Fruit fly (Drosophila melanogaster) whole organism, embryonic: ENCODE results near the gene Arl5.

ENCODE experiments used
- Aef1 ChIP-seq: fragments of 200-800 bp; sonication (Bioruptor generic); IDR thresholded peaks from 3 replicates; pipeline ENCODE4 v1.3.6; 2022; ENCODE audit warnings: missing biosample characterization, missing genetic modification characterization
- BtbVII ChIP-seq: fragments of 200-800 bp; sonication (Bioruptor generic); optimal IDR thresholded peaks from 3 replicates; lab custom pipeline; 2017; ENCODE audit warnings: missing biosample characterization, mild to moderate bottlenecking, missing genetic modification characterization
- C15 ChIP-seq: fragments of 200-800 bp; sonication (Bioruptor generic); IDR thresholded peaks from 3 replicates; pipeline ENCODE4 v1.3.6; 2022; ENCODE audit warnings: missing biosample characterization, missing genetic modification characterization
- CG11247 ChIP-seq: fragments of 200-800 bp; sonication (Bioruptor generic); IDR thresholded peaks from 2 replicates; pipeline ENCODE4 v1.3.6; 2022; ENCODE audit warnings: missing biosample characterization, missing genetic modification characterization
- CG12104 ChIP-seq: fragments of 200-800 bp; sonication (Bioruptor generic); optimal IDR thresholded peaks from 3 replicates; lab custom pipeline; 2016; ENCODE audit warnings: missing biosample characterization, missing genetic modification characterization
- CG14860 ChIP-seq: fragments of 200-800 bp; sonication (Bioruptor generic); IDR thresholded peaks from 3 replicates; pipeline ENCODE4 v1.3.6; 2022; ENCODE audit warnings: missing biosample characterization, missing genetic modification characterization; ENCODE audit not compliant: partially characterized antibody
- CG16779 ChIP-seq: fragments of 200-800 bp; sonication (Bioruptor generic); IDR thresholded peaks from 2 replicates; pipeline ENCODE4 v1.3.6; 2022; ENCODE audit warnings: missing biosample characterization, missing genetic modification characterization
- CG17361 ChIP-seq: fragments of 200-800 bp; sonication (Bioruptor generic); IDR thresholded peaks from 3 replicates; pipeline ENCODE4 v1.3.6; 2022; ENCODE audit warnings: missing biosample characterization, missing genetic modification characterization
- CG17385 ChIP-seq: fragments of 200-800 bp; sonication (Bioruptor generic); optimal IDR thresholded peaks from 3 replicates; lab custom pipeline; 2018; ENCODE audit warnings: missing biosample characterization, mild to moderate bottlenecking, missing genetic modification characterization
- CG30020 ChIP-seq: fragments of 200-800 bp; optimal IDR thresholded peaks from 2 replicates; lab custom pipeline; 2019; ENCODE audit warnings: missing biosample characterization, mild to moderate bottlenecking, missing genetic modification characterization, moderate library complexity
- CG33213 ChIP-seq: fragments of 200-800 bp; sonication (Bioruptor generic); optimal IDR thresholded peaks from 3 replicates; lab custom pipeline; 2016; ENCODE audit warnings: missing biosample characterization, missing genetic modification characterization
- CG4424 ChIP-seq: fragments of 200-800 bp; sonication (Bioruptor generic); optimal IDR thresholded peaks from 3 replicates; lab custom pipeline; 2016; ENCODE audit warnings: missing biosample characterization, missing genetic modification characterization
- CG6254 ChIP-seq: fragments of 200-800 bp; sonication (Bioruptor generic); optimal IDR thresholded peaks from 3 replicates; lab custom pipeline; 2017; ENCODE audit warnings: mild to moderate bottlenecking, missing biosample characterization, missing genetic modification reagents, missing genetic modification characterization
- CG7556 ChIP-seq: fragments of 200-800 bp; sonication (Bioruptor generic); optimal IDR thresholded peaks from 2 replicates; lab custom pipeline; 2017; ENCODE audit warnings: missing biosample characterization, mild to moderate bottlenecking, missing genetic modification characterization
- CG8281 ChIP-seq: fragments of 200-800 bp; sonication (Bioruptor generic); optimal IDR thresholded peaks from 2 replicates; lab custom pipeline; 2018; ENCODE audit warnings: missing biosample characterization, mild to moderate bottlenecking, missing genetic modification characterization, moderate library complexity
- CG9817 ChIP-seq: fragments of 200-800 bp; sonication (Bioruptor generic); optimal IDR thresholded peaks from 2 replicates; lab custom pipeline; 2018; ENCODE audit warnings: missing biosample characterization, mild to moderate bottlenecking, missing genetic modification characterization, moderate library complexity
- CTCF ChIP-seq: fragments of 200-800 bp; sonication (Bioruptor generic); optimal IDR thresholded peaks from 2 replicates; lab custom pipeline; 2017; ENCODE audit warnings: missing biosample characterization, mild to moderate bottlenecking, missing genetic modification characterization, moderate library complexity
- E2f1 ChIP-seq: fragments of 200-800 bp; sonication (Bioruptor generic); IDR thresholded peaks from 2 replicates; pipeline ENCODE4 v1.3.6; 2022; ENCODE audit warnings: missing biosample characterization, missing genetic modification characterization
- Hr3 ChIP-seq: fragments of 200-800 bp; sonication (Bioruptor generic); optimal IDR thresholded peaks from 3 replicates; lab custom pipeline; 2016; ENCODE audit warnings: missing biosample characterization, missing genetic modification characterization
- Jarid2 ChIP-seq: fragments of 200-800 bp; sonication (Bioruptor generic); optimal IDR thresholded peaks from 3 replicates; lab custom pipeline; 2017; ENCODE audit warnings: mild to moderate bottlenecking, missing biosample characterization, missing genetic modification reagents, missing genetic modification characterization
- Meics ChIP-seq: fragments of 200-800 bp; sonication (Bioruptor generic); optimal IDR thresholded peaks from 2 replicates; lab custom pipeline; 2017; ENCODE audit warnings: missing biosample characterization, mild to moderate bottlenecking, missing genetic modification characterization
- NfI ChIP-seq: fragments of 200-800 bp; sonication (Bioruptor generic); optimal IDR thresholded peaks from 3 replicates; lab custom pipeline; 2018; ENCODE audit warnings: missing biosample characterization, mild to moderate bottlenecking, missing genetic modification characterization, moderate library complexity
- Oaz ChIP-seq: fragments of 200-800 bp; sonication (Bioruptor generic); IDR thresholded peaks from 2 replicates; pipeline ENCODE4 v1.3.6; 2022; ENCODE audit warnings: missing biosample characterization, missing genetic modification characterization
- Optix ChIP-seq: fragments of 200-800 bp; sonication (Bioruptor generic); IDR thresholded peaks from 3 replicates; pipeline ENCODE4 v1.3.6; 2022; ENCODE audit warnings: missing biosample characterization, missing genetic modification characterization
- Rx ChIP-seq: fragments of 200-800 bp; sonication (Bioruptor generic); IDR thresholded peaks from 2 replicates; pipeline ENCODE4 v1.3.6; 2022; ENCODE audit warnings: missing biosample characterization, missing genetic modification characterization
- Spps ChIP-seq: fragments of 200-800 bp; sonication (Bioruptor generic); optimal IDR thresholded peaks from 2 replicates; lab custom pipeline; 2018; ENCODE audit warnings: missing biosample characterization, mild to moderate bottlenecking, missing genetic modification characterization
- bab2 ChIP-seq: fragments of 200-800 bp; sonication (Bioruptor generic); optimal IDR thresholded peaks from 2 replicates; lab custom pipeline; 2016; ENCODE audit warnings: missing biosample characterization, missing genetic modification characterization
- bigmax ChIP-seq: fragments of 200-800 bp; sonication (Bioruptor generic); optimal IDR thresholded peaks from 2 replicates; lab custom pipeline; 2018; ENCODE audit warnings: missing biosample characterization, mild to moderate bottlenecking, missing genetic modification characterization
- cato ChIP-seq: fragments of 200-800 bp; sonication (Bioruptor generic); optimal IDR thresholded peaks from 2 replicates; lab custom pipeline; 2016; ENCODE audit warnings: missing biosample characterization, missing genetic modification characterization, borderline replicate concordance
- cg ChIP-seq: fragments of 200-800 bp; sonication (Bioruptor generic); optimal IDR thresholded peaks from 3 replicates; lab custom pipeline; 2019; ENCODE audit warnings: missing biosample characterization, mild to moderate bottlenecking, missing genetic modification characterization, moderate library complexity
- ci ChIP-seq: fragments of 200-800 bp; sonication (Bioruptor generic); IDR thresholded peaks from 3 replicates; pipeline ENCODE4 v1.3.6; 2022; ENCODE audit warnings: missing biosample characterization, missing genetic modification characterization
- crc ChIP-seq: fragments of 200-800 bp; sonication (Bioruptor generic); optimal IDR thresholded peaks from 2 replicates; lab custom pipeline; 2016; ENCODE audit warnings: missing biosample characterization, missing genetic modification characterization
- cwo ChIP-seq: fragments of 200-800 bp; sonication (Bioruptor generic); optimal IDR thresholded peaks from 3 replicates; lab custom pipeline; 2017; ENCODE audit warnings: missing biosample characterization, missing genetic modification characterization, mild to moderate bottlenecking, moderate library complexity, missing genetic modification reagents
- dysf ChIP-seq: fragments of 200-800 bp; sonication (Bioruptor generic); IDR thresholded peaks from 3 replicates; pipeline ENCODE4 v1.3.6; 2022; ENCODE audit warnings: missing biosample characterization, missing genetic modification characterization
- eve ChIP-seq, 2 experiments: fragments of >200 bp; optimal IDR thresholded peaks; 2 replicates each; lab custom pipeline; 2017; ENCODE audit warnings: missing biosample characterization in 2 of 2, missing genetic modification characterization in 2 of 2
- exex ChIP-seq: fragments of 200-800 bp; sonication (Bioruptor generic); optimal IDR thresholded peaks from 4 replicates; lab custom pipeline; 2018; ENCODE audit warnings: missing biosample characterization, mild to moderate bottlenecking, missing genetic modification characterization, moderate library complexity
- fd102C ChIP-seq: fragments of 200-800 bp; sonication (Bioruptor generic); optimal IDR thresholded peaks from 2 replicates; lab custom pipeline; 2018; ENCODE audit warnings: missing biosample characterization, mild to moderate bottlenecking, missing genetic modification characterization, moderate library complexity
- gsb-n ChIP-seq: fragments of 200-800 bp; sonication (Bioruptor generic); optimal IDR thresholded peaks from 3 replicates; lab custom pipeline; 2018; ENCODE audit warnings: missing biosample characterization, mild to moderate bottlenecking, missing genetic modification characterization
- hth ChIP-seq: fragments of >200 bp; optimal IDR thresholded peaks from 2 replicates; lab custom pipeline; 2017; ENCODE audit warnings: inconsistent platforms
- inv ChIP-seq: fragments of 200-800 bp; sonication (Bioruptor generic); IDR thresholded peaks from 2 replicates; pipeline ENCODE4 v1.3.6; 2022; ENCODE audit warnings: missing biosample characterization, missing genetic modification characterization; ENCODE audit not compliant: partially characterized antibody
- jing ChIP-seq: fragments of 200-800 bp; sonication (Bioruptor generic); optimal IDR thresholded peaks from 2 replicates; lab custom pipeline; 2018; ENCODE audit warnings: missing biosample characterization, mild to moderate bottlenecking, missing genetic modification characterization
- nerfin-2 ChIP-seq: fragments of 200-800 bp; sonication (Bioruptor generic); IDR thresholded peaks from 2 replicates; pipeline ENCODE4 v1.3.6; 2022; ENCODE audit warnings: missing biosample characterization, missing genetic modification characterization; ENCODE audit not compliant: partially characterized antibody
- oc ChIP-seq: fragments of 200-800 bp; sonication (Bioruptor generic); optimal IDR thresholded peaks from 2 replicates; lab custom pipeline; 2018; ENCODE audit warnings: missing biosample characterization, mild to moderate bottlenecking, missing genetic modification characterization, moderate library complexity
- onecut ChIP-seq: fragments of 200-800 bp; sonication (Bioruptor generic); IDR thresholded peaks from 2 replicates; pipeline ENCODE4 v1.3.6; 2022; ENCODE audit warnings: missing biosample characterization, missing genetic modification characterization
- sima ChIP-seq: fragments of 200-800 bp; sonication (Bioruptor generic); optimal IDR thresholded peaks from 2 replicates; lab custom pipeline; 2016; ENCODE audit warnings: missing biosample characterization, missing genetic modification characterization
- tgo ChIP-seq: fragments of 200-800 bp; sonication (Bioruptor generic); IDR thresholded peaks from 3 replicates; pipeline ENCODE4 v1.3.6; 2022; ENCODE audit warnings: missing biosample characterization, missing genetic modification characterization
- tio ChIP-seq: fragments of 200-800 bp; sonication (Bioruptor generic); optimal IDR thresholded peaks from 2 replicates; lab custom pipeline; 2017; ENCODE audit warnings: missing biosample characterization, missing genetic modification characterization, inconsistent platforms
- tna ChIP-seq: fragments of 200-800 bp; sonication (Bioruptor generic); IDR thresholded peaks from 2 replicates; pipeline ENCODE4 v1.3.6; 2022; ENCODE audit warnings: missing biosample characterization, missing genetic modification characterization; ENCODE audit not compliant: partially characterized antibody
- usp ChIP-seq: fragments of >200 bp; optimal IDR thresholded peaks from 2 replicates; lab custom pipeline; 2017; ENCODE audit warnings: missing biosample characterization, missing genetic modification characterization
- zen ChIP-seq: fragments of 200-800 bp; sonication (Bioruptor generic); optimal IDR thresholded peaks from 3 replicates; lab custom pipeline; 2018; ENCODE audit warnings: missing biosample characterization, mild to moderate bottlenecking, missing genetic modification characterization, moderate library complexity

Arl5 gene

dm6 chr3L:8289336-8290258 is 10.0 kb downstream of the Arl5 start, which contains the start of gene cert (continued):
- TF ChIP-seq bigmax (GFP tag; lab: Kevin White, UChicago) (no peak), CG33213 (GFP tag; lab: Kevin White, UChicago) (peak; percentile 17), CG17361 (GFP tag; lab: Robert Waterston, UW) (peak; percentile 63; the same call in 2 of the 3 replicates), usp (GFP tag; lab: Kevin White, UChicago) (no peak), Rx (GFP tag; lab: Robert Waterston, UW) (no peak), CG16779 (no peak), Spps (tag; lab: Kevin White, UChicago) (no peak), CG8281 (no peak), E2f1 (GFP tag; lab: Robert Waterston, UW) (no peak), oc (tag; lab: Kevin White, UChicago) (no peak), dysf (GFP tag; lab: Robert Waterston, UW) (no peak), CG9817 (tag; lab: Kevin White, UChicago) (no peak), eve (GFP tag; optimal IDR thresholded peaks at IDR 0.05; lab: Kevin White, UChicago) (no peak), tgo (GFP tag; lab: Robert Waterston, UW) (no peak), CG12104 (GFP tag; lab: Kevin White, UChicago) (peak; percentile 10), CG14860 (peak; percentile 88), zen (tag; lab: Kevin White, UChicago) (peak; percentile 29), BtbVII (GFP tag; lab: Kevin White, UChicago) (no peak), gsb-n (peak; percentile 37), CG7556 (GFP tag; lab: Kevin White, UChicago) (no peak), Oaz (GFP tag; lab: Robert Waterston, UW) (no peak), inv (peak; percentile 87), tio (GFP tag; lab: Kevin White, UChicago) (no peak), hth (lab: Kevin White, UChicago) (no peak), CG17385 (GFP tag; lab: Kevin White, UChicago) (peak; percentile 96), NfI (GFP tag; lab: Kevin White, UChicago) (no peak), Aef1 (GFP tag; lab: Robert Waterston, UW) (no peak), Hr3 (GFP tag; lab: Kevin White, UChicago) (peak; percentile 21), fd102C (GFP tag; lab: Kevin White, UChicago) (no peak), C15 (no peak), exex (tag; lab: Kevin White, UChicago) (peak; percentile 67), CG11247 (GFP tag; lab: Robert Waterston, UW) (no peak), crc (no peak), CTCF (GFP tag; lab: Kevin White, UChicago) (no peak), sima (no peak), Meics (peak; percentile 2), cg (GFP tag; lab: Kevin White, UChicago) (no peak), bab2 (GFP tag; lab: Kevin White, UChicago) (peak; percentile 35), cato (GFP tag; lab: Kevin White, UChicago) (no peak), cwo (peak; percentile 7), Optix (GFP tag; lab: Robert Waterston, UW) (no peak), ci (GFP tag; lab: Robert Waterston, UW) (no peak), tna (GFP tag; lab: Robert Waterston, UW) (peak; percentile 76), CG6254 (no peak), Jarid2 (GFP tag; lab: Kevin White, UChicago) (no peak), onecut (GFP tag; lab: Robert Waterston, UW) (no peak), jing (GFP tag; lab: Kevin White, UChicago) (no peak), CG4424 (GFP tag; lab: Kevin White, UChicago) (peak; percentile 43), CG30020 (peak; percentile 18), nerfin-2 (GFP tag; lab: Robert Waterston, UW) (peak; percentile 86)
